Fruit fly (Drosophila melanogaster) whole organism, embryonic: Measurements from ENCODE around the gene CG9782.

Experiments
- Asciz ChIP-seq: fragments of 200-800 bp; sonication (Bioruptor generic); optimal IDR thresholded peaks from 2 replicates; lab custom pipeline; 2017; ENCODE audit warnings: missing biosample characterization, mild to moderate bottlenecking, missing genetic modification characterization, missing genetic modification reagents
- B-H2 ChIP-seq: fragments of 200-800 bp; sonication (Bioruptor generic); optimal IDR thresholded peaks from 2 replicates; lab custom pipeline; 2018; ENCODE audit warnings: missing biosample characterization, mild to moderate bottlenecking, missing genetic modification characterization
- Blimp-1 ChIP-seq: fragments of 200-800 bp; sonication (Bioruptor generic); optimal IDR thresholded peaks from 3 replicates; lab custom pipeline; 2018; ENCODE audit warnings: missing biosample characterization, missing genetic modification characterization, mild to moderate bottlenecking, moderate library complexity, missing genetic modification reagents
- CG10543 ChIP-seq: fragments of 200-800 bp; sonication (Bioruptor generic); optimal IDR thresholded peaks from 3 replicates; lab custom pipeline; 2017; ENCODE audit warnings: missing biosample characterization, mild to moderate bottlenecking, missing genetic modification characterization, moderate library complexity
- CG11247 ChIP-seq: fragments of 200-800 bp; sonication (Bioruptor generic); IDR thresholded peaks from 2 replicates; pipeline ENCODE4 v1.3.6; 2022; ENCODE audit warnings: missing biosample characterization, missing genetic modification characterization
- CG11398 ChIP-seq: fragments of 200-800 bp; sonication (Bioruptor generic); optimal IDR thresholded peaks from 2 replicates; lab custom pipeline; 2016; ENCODE audit warnings: missing biosample characterization, missing genetic modification characterization
- CG11723 ChIP-seq: fragments of 200-800 bp; sonication (Bioruptor generic); optimal IDR thresholded peaks from 2 replicates; lab custom pipeline; 2017; ENCODE audit warnings: missing biosample characterization, mild to moderate bottlenecking, missing genetic modification characterization
- CG1233 ChIP-seq: fragments of 200-800 bp; sonication (Bioruptor generic); optimal IDR thresholded peaks from 4 replicates; lab custom pipeline; 2018; ENCODE audit warnings: missing biosample characterization, mild to moderate bottlenecking, missing genetic modification characterization
- CG12744 ChIP-seq: fragments of 200-800 bp; sonication (Bioruptor generic); optimal IDR thresholded peaks from 2 replicates; lab custom pipeline; 2016; ENCODE audit warnings: missing biosample characterization, missing genetic modification characterization
- CG13424 ChIP-seq: fragments of 200-800 bp; sonication (Bioruptor generic); optimal IDR thresholded peaks from 2 replicates; lab custom pipeline; 2019; ENCODE audit warnings: missing biosample characterization, mild to moderate bottlenecking, missing genetic modification characterization, moderate library complexity
- CG14014 ChIP-seq: fragments of 200-800 bp; sonication (Bioruptor generic); IDR thresholded peaks from 2 replicates; pipeline ENCODE4 v1.3.6; 2022; ENCODE audit warnings: missing biosample characterization, missing genetic modification characterization
- CG15011 ChIP-seq: fragments of 200-800 bp; sonication (Bioruptor generic); optimal IDR thresholded peaks from 3 replicates; lab custom pipeline; 2018; ENCODE audit warnings: missing biosample characterization, mild to moderate bottlenecking, missing genetic modification characterization
- CG1602 ChIP-seq: fragments of 200-800 bp; sonication (Bioruptor generic); optimal IDR thresholded peaks from 3 replicates; lab custom pipeline; 2016; ENCODE audit warnings: missing biosample characterization, missing genetic modification characterization
- CG17328 ChIP-seq: fragments of 200-800 bp; sonication (Bioruptor generic); IDR thresholded peaks from 2 replicates; pipeline ENCODE4 v1.3.6; 2022; ENCODE audit warnings: missing biosample characterization, missing genetic modification characterization
- CG17829 ChIP-seq: fragments of 200-800 bp; optimal IDR thresholded peaks from 2 replicates; lab custom pipeline; 2019; ENCODE audit warnings: missing biosample characterization, mild to moderate bottlenecking, missing genetic modification characterization, moderate library complexity
- CG1832 ChIP-seq: fragments of 200-800 bp; sonication (Bioruptor generic); optimal IDR thresholded peaks from 2 replicates; lab custom pipeline; 2017; ENCODE audit warnings: missing biosample characterization, mild to moderate bottlenecking, missing genetic modification characterization, inconsistent platforms
- CG2120 ChIP-seq: fragments of 200-800 bp; sonication (Bioruptor generic); optimal IDR thresholded peaks from 3 replicates; lab custom pipeline; 2016; ENCODE audit warnings: missing biosample characterization, missing genetic modification characterization
- CG6175 ChIP-seq: fragments of 200-800 bp; sonication (Bioruptor generic); IDR thresholded peaks from 3 replicates; pipeline ENCODE4 v1.3.6; 2022; ENCODE audit warnings: missing biosample characterization, missing genetic modification characterization
- CG6765 ChIP-seq: fragments of 200-800 bp; sonication (Bioruptor generic); optimal IDR thresholded peaks from 3 replicates; lab custom pipeline; 2017; ENCODE audit warnings: missing biosample characterization, mild to moderate bottlenecking, missing genetic modification characterization
- CG7839 ChIP-seq: fragments of 200-800 bp; sonication (Bioruptor generic); optimal IDR thresholded peaks from 3 replicates; lab custom pipeline; 2018; ENCODE audit warnings: missing biosample characterization, mild to moderate bottlenecking, missing genetic modification characterization, moderate library complexity
- CG7928 ChIP-seq: fragments of 200-800 bp; sonication (Bioruptor generic); optimal IDR thresholded peaks from 2 replicates; lab custom pipeline; 2017; ENCODE audit warnings: missing biosample characterization, mild to moderate bottlenecking, missing genetic modification characterization
- CG7963 ChIP-seq: fragments of 200-800 bp; sonication (Bioruptor generic); IDR thresholded peaks from 3 replicates; pipeline ENCODE4 v1.3.6; 2022; ENCODE audit warnings: missing biosample characterization, missing genetic modification characterization; ENCODE audit not compliant: partially characterized antibody
- CG8478 ChIP-seq: fragments of >200 bp; optimal IDR thresholded peaks from 2 replicates; lab custom pipeline; 2018
- CG9215 ChIP-seq: fragments of 200-800 bp; sonication (Bioruptor generic); IDR thresholded peaks from 2 replicates; pipeline ENCODE4 v1.3.6; 2022; ENCODE audit warnings: missing biosample characterization, missing genetic modification characterization
- CG9437 ChIP-seq: fragments of 200-800 bp; sonication (Bioruptor generic); optimal IDR thresholded peaks from 2 replicates; lab custom pipeline; 2018; ENCODE audit warnings: missing biosample characterization, mild to moderate bottlenecking, missing genetic modification characterization
- CkIIα-i1 ChIP-seq: fragments of 200-800 bp; sonication (Bioruptor generic); IDR thresholded peaks from 2 replicates; pipeline ENCODE4 v1.3.6; 2022; ENCODE audit warnings: missing biosample characterization, missing genetic modification characterization
- Dip2 ChIP-seq: fragments of 200-800 bp; sonication (Bioruptor generic); IDR thresholded peaks from 2 replicates; pipeline ENCODE4 v1.3.6; 2022; ENCODE audit warnings: missing biosample characterization, missing genetic modification characterization
- H15 ChIP-seq: fragments of 200-800 bp; sonication (Bioruptor generic); IDR thresholded peaks from 3 replicates; pipeline ENCODE4 v1.3.6; 2022; ENCODE audit warnings: missing biosample characterization, missing genetic modification characterization
- Kr ChIP-seq: fragments of 200-800 bp; sonication (Bioruptor generic); optimal IDR thresholded peaks from 2 replicates; lab custom pipeline; 2017; ENCODE audit warnings: missing biosample characterization, mild to moderate bottlenecking, missing genetic modification characterization
- Lhr ChIP-seq: fragments of 200-800 bp; sonication (Bioruptor generic); optimal IDR thresholded peaks from 3 replicates; lab custom pipeline; 2017; ENCODE audit warnings: mild to moderate bottlenecking, missing biosample characterization, missing genetic modification reagents, missing genetic modification characterization
- MTF-1 ChIP-seq: fragments of 200-800 bp; sonication (Bioruptor generic); optimal IDR thresholded peaks from 2 replicates; lab custom pipeline; 2018; ENCODE audit warnings: missing biosample characterization, mild to moderate bottlenecking, missing genetic modification characterization, borderline replicate concordance
- Mes4 ChIP-seq: fragments of 200-800 bp; sonication (Bioruptor generic); optimal IDR thresholded peaks from 2 replicates; lab custom pipeline; 2016; ENCODE audit warnings: missing biosample characterization, missing genetic modification characterization
- PHDP ChIP-seq: fragments of 200-800 bp; sonication (Bioruptor generic); optimal IDR thresholded peaks from 3 replicates; lab custom pipeline; 2018; ENCODE audit warnings: missing biosample characterization, mild to moderate bottlenecking, missing genetic modification characterization, moderate library complexity
- Spps ChIP-seq: fragments of 200-800 bp; sonication (Bioruptor generic); optimal IDR thresholded peaks from 2 replicates; lab custom pipeline; 2018; ENCODE audit warnings: missing biosample characterization, mild to moderate bottlenecking, missing genetic modification characterization
- abd-A ChIP-seq: fragments of 200-800 bp; sonication (Bioruptor generic); optimal IDR thresholded peaks from 3 replicates; lab custom pipeline; 2019; ENCODE audit warnings: missing biosample characterization, mild to moderate bottlenecking, missing genetic modification characterization, moderate library complexity
- ash1 ChIP-seq: fragments of 200-800 bp; sonication (Bioruptor generic); optimal IDR thresholded peaks from 2 replicates; lab custom pipeline; 2018; ENCODE audit warnings: missing biosample characterization, mild to moderate bottlenecking, missing genetic modification characterization
- bbx ChIP-seq: fragments of 200-800 bp; sonication (Bioruptor generic); IDR thresholded peaks from 2 replicates; pipeline ENCODE4 v1.3.6; 2022; ENCODE audit warnings: missing biosample characterization, missing genetic modification characterization; ENCODE audit not compliant: partially characterized antibody
- bcd ChIP-seq: fragments of 200-800 bp; sonication (Bioruptor generic); optimal IDR thresholded peaks from 2 replicates; lab custom pipeline; 2017; ENCODE audit warnings: missing biosample characterization, mild to moderate bottlenecking, missing genetic modification characterization
- chinmo ChIP-seq: fragments of 200-800 bp; sonication (Bioruptor generic); IDR thresholded peaks from 4 replicates; pipeline ENCODE4 v1.3.6; 2022; ENCODE audit warnings: missing biosample characterization, missing genetic modification characterization; ENCODE audit not compliant: partially characterized antibody
- cwo ChIP-seq: fragments of 200-800 bp; sonication (Bioruptor generic); optimal IDR thresholded peaks from 3 replicates; lab custom pipeline; 2017; ENCODE audit warnings: missing biosample characterization, missing genetic modification characterization, mild to moderate bottlenecking, moderate library complexity, missing genetic modification reagents
- dati ChIP-seq: fragments of 200-800 bp; sonication (Bioruptor generic); IDR thresholded peaks from 2 replicates; pipeline ENCODE4 v1.3.6; 2022; ENCODE audit warnings: missing biosample characterization, missing genetic modification characterization
- ems ChIP-seq: fragments of 200-800 bp; sonication (Bioruptor generic); optimal IDR thresholded peaks from 3 replicates; lab custom pipeline; 2016; ENCODE audit warnings: missing biosample characterization, missing genetic modification characterization
- fd96Cb ChIP-seq: fragments of 200-800 bp; sonication (Bioruptor generic); optimal IDR thresholded peaks from 2 replicates; lab custom pipeline; 2018; ENCODE audit warnings: missing biosample characterization, mild to moderate bottlenecking, missing genetic modification characterization, moderate library complexity
- h ChIP-seq: fragments of >200 bp; optimal IDR thresholded peaks from 2 replicates; lab custom pipeline; 2017
- mirr ChIP-seq: fragments of 200-800 bp; sonication (Bioruptor generic); optimal IDR thresholded peaks from 3 replicates; lab custom pipeline; 2018; ENCODE audit warnings: missing biosample characterization, mild to moderate bottlenecking, missing genetic modification characterization
- org-1 ChIP-seq: fragments of 200-800 bp; sonication (Bioruptor generic); optimal IDR thresholded peaks from 2 replicates; lab custom pipeline; 2017; ENCODE audit warnings: missing biosample characterization, missing genetic modification characterization
- ranshi ChIP-seq: fragments of 200-800 bp; sonication (Bioruptor generic); IDR thresholded peaks from 2 replicates; pipeline ENCODE4 v1.3.6; 2022; ENCODE audit warnings: missing biosample characterization, missing genetic modification characterization
- sisA ChIP-seq: fragments of 200-800 bp; sonication (Bioruptor generic); IDR thresholded peaks from 2 replicates; pipeline ENCODE4 v1.3.6; 2022; ENCODE audit warnings: missing biosample characterization, missing genetic modification characterization
- sr ChIP-seq: fragments of 200-800 bp; sonication (Bioruptor generic); IDR thresholded peaks from 3 replicates; pipeline ENCODE4 v1.3.6; 2022; ENCODE audit warnings: missing biosample characterization, missing genetic modification characterization
- tgo ChIP-seq: fragments of 200-800 bp; sonication (Bioruptor generic); IDR thresholded peaks from 3 replicates; pipeline ENCODE4 v1.3.6; 2022; ENCODE audit warnings: missing biosample characterization, missing genetic modification characterization
- unpg ChIP-seq: fragments of 200-800 bp; sonication (Bioruptor generic); optimal IDR thresholded peaks from 3 replicates; lab custom pipeline; 2018; ENCODE audit warnings: missing biosample characterization, mild to moderate bottlenecking, missing genetic modification characterization, moderate library complexity
- zen ChIP-seq: fragments of 200-800 bp; sonication (Bioruptor generic); optimal IDR thresholded peaks from 3 replicates; lab custom pipeline; 2018; ENCODE audit warnings: missing biosample characterization, mild to moderate bottlenecking, missing genetic modification characterization, moderate library complexity

CG9782 gene

DNA sequence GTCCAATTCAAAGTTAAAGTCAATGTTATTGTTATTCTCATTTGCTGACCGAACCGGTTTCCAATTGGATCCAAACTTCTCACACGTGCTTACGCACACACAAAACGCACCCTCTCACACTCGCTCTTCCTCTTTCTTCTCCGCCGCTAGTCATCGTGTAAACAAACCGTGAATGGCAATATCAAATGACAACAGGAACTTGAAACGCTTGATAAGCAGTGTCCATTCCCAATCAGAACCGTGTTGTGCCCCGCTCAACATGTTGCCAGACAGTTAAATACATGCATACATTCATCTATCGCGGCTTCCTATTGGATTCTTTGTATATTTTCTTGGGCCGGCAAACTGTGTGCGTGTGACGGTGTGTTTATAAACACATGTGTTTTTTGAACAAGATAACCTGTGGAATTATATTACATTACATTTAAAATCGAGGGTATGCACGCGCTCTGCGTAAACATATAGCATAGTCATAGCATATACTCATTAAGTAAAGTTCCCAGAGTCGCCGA is 34.4 kb upstream of the CG9782 start (continued):
- TF ChIP-seq Lhr (GFP tag; lab: Kevin White, UChicago) = no peak
- no peak for TF ChIP-seq bbx
- no peak for TF ChIP-seq CG12744 (GFP tag; lab: Kevin White, UChicago)
- TF ChIP-seq CG10543 = peak; percentile 75
- no peak for TF ChIP-seq CG7839 (tag; lab: Kevin White, UChicago)
- no peak for TF ChIP-seq ash1 (GFP tag; lab: Kevin White, UChicago)
- TF ChIP-seq CG13424 (tag; lab: Kevin White, UChicago) = no peak
- peak; percentile 98 for TF ChIP-seq cwo (GFP tag; lab: Kevin White, UChicago)
- no peak for TF ChIP-seq CG1233 (GFP tag; lab: Kevin White, UChicago)
- TF ChIP-seq ems (GFP tag; lab: Kevin White, UChicago) = no peak
- no peak for TF ChIP-seq h (lab: Kevin White, UChicago)
- TF ChIP-seq sisA (GFP tag; lab: Robert Waterston, UW) = no peak
- TF ChIP-seq unpg (GFP tag; lab: Kevin White, UChicago) = no peak
- TF ChIP-seq CG11247 (GFP tag; lab: Robert Waterston, UW) = no peak
- no peak for TF ChIP-seq Mes4 (GFP tag; lab: Kevin White, UChicago)
- TF ChIP-seq CG1602 = no peak
- TF ChIP-seq Spps (tag; lab: Kevin White, UChicago) = no peak
- TF ChIP-seq CG17328 = no peak
- TF ChIP-seq H15 (GFP tag; lab: Robert Waterston, UW) = no peak
- no peak for TF ChIP-seq org-1 (GFP tag; lab: Kevin White, UChicago)
- TF ChIP-seq CG1832 (GFP tag; lab: Kevin White, UChicago) = no peak
- TF ChIP-seq Asciz (GFP tag; lab: Kevin White, UChicago) = no peak
- no peak for TF ChIP-seq CG6175
- TF ChIP-seq CG14014 (GFP tag; lab: Robert Waterston, UW) = no peak
- peak; percentile 28 for TF ChIP-seq B-H2 (GFP tag; lab: Kevin White, UChicago)
- no peak for TF ChIP-seq CG11398 (GFP tag; lab: Kevin White, UChicago)
- no peak for TF ChIP-seq ranshi (GFP tag; lab: Robert Waterston, UW)
- TF ChIP-seq CG17829 (tag; lab: Kevin White, UChicago) = peak; percentile 53
- TF ChIP-seq CG7928 (GFP tag; lab: Kevin White, UChicago) = no peak
- no peak for TF ChIP-seq abd-A (tag; lab: Kevin White, UChicago)
- peak; percentile 85; the same call in 2 of the 4 replicates for TF ChIP-seq chinmo
- no peak for TF ChIP-seq Kr (GFP tag; lab: Kevin White, UChicago)
- peak; percentile 86 for TF ChIP-seq mirr (GFP tag; lab: Kevin White, UChicago)
- no peak for TF ChIP-seq sr (GFP tag; lab: Robert Waterston, UW)
- TF ChIP-seq Blimp-1 = peak; percentile 11
- TF ChIP-seq CG2120 (GFP tag; lab: Kevin White, UChicago) = peak; percentile 23
- no peak for TF ChIP-seq Dip2 (GFP tag; lab: Robert Waterston, UW)
- no peak for TF ChIP-seq CG9215 (GFP tag; lab: Robert Waterston, UW)
- TF ChIP-seq bcd = no peak
- TF ChIP-seq fd96Cb (tag; lab: Kevin White, UChicago) = no peak
- peak; percentile 29 for TF ChIP-seq zen
- TF ChIP-seq dati (GFP tag; lab: Robert Waterston, UW) = no peak
- no peak for TF ChIP-seq CG15011 (GFP tag; lab: Kevin White, UChicago)
- TF ChIP-seq CG9437 (GFP tag; lab: Kevin White, UChicago) = no peak
- no peak for TF ChIP-seq CkIIα-i1 (GFP tag; lab: Robert Waterston, UW)
- TF ChIP-seq CG6765 (GFP tag; lab: Kevin White, UChicago) = no peak
- peak; percentile 41 for TF ChIP-seq MTF-1 (GFP tag; lab: Kevin White, UChicago)
- no peak for TF ChIP-seq PHDP (tag; lab: Kevin White, UChicago)
- no peak for TF ChIP-seq tgo
- TF ChIP-seq CG11723 = no peak
- TF ChIP-seq CG7963 (GFP tag; lab: Robert Waterston, UW) = no peak
- TF ChIP-seq CG8478 = no peak
